Fruit fly (Drosophila melanogaster): ENCODE data around the gene Xe7.
A peak's percentile ranks its signal among the peaks of the same experiment; 100 is the strongest.

The Xe7 gene

dm6 chr3R:5636519-5637430 lies 32.4 kb downstream of the Xe7 start, which contains the start of the genes CG31548 and CG12170 (continued):
- TF ChIP-seq CG6163 (GFP tag; IDR thresholded peaks at IDR 0.05) (peak; percentile 47; the same call in 2 of the 3 replicates), Sox102F (GFP tag; optimal IDR thresholded peaks at IDR 0.05) (no peak), ss (GFP tag; optimal IDR thresholded peaks at IDR 0.05) (no peak), CG8632 (GFP tag; optimal IDR thresholded peaks at IDR 0.05) (no peak), CG10631 (GFP tag; optimal IDR thresholded peaks at IDR 0.05) (no peak)

dm6 chr3R:5635524-5635923 lies 33.6 kb downstream of the Xe7 start, which contains the start of gene CG31546:
TSS of gene CG31546 (minus strand) at chr3R:5635624.
- no peak for TF ChIP-seq esn (GFP tag; optimal IDR thresholded peaks at IDR 0.05)
- no peak for TF ChIP-seq cyc (GFP tag; optimal IDR thresholded peaks at IDR 0.05)
- TF ChIP-seq CG8319 (GFP tag; optimal IDR thresholded peaks at IDR 0.05): no peak
- no peak for TF ChIP-seq CG11762 (GFP tag; optimal IDR thresholded peaks at IDR 0.05; ENCODE audit: insufficient read depth)
- TF ChIP-seq CG6163 (GFP tag; IDR thresholded peaks at IDR 0.05): no peak
- TF ChIP-seq lz (GFP tag; optimal IDR thresholded peaks at IDR 0.05): no peak
- no peak for TF ChIP-seq CG16779 (tag; optimal IDR thresholded peaks at IDR 0.05)
- no peak for TF ChIP-seq ss (GFP tag; optimal IDR thresholded peaks at IDR 0.05)
- no peak for TF ChIP-seq CG10669 (GFP tag; optimal IDR thresholded peaks at IDR 0.05)
- no peak for TF ChIP-seq Met (GFP tag; optimal IDR thresholded peaks at IDR 0.05)
- TF ChIP-seq pdm3 (GFP tag; optimal IDR thresholded peaks at IDR 0.05): no peak
- TF ChIP-seq CG10631 (GFP tag; optimal IDR thresholded peaks at IDR 0.05): no peak
- TF ChIP-seq CG4318 (GFP tag; optimal IDR thresholded peaks at IDR 0.05): no peak

dm6 chr3R:5633437-5633836 lies 35.7 kb downstream of the Xe7 start, which contains the start of gene CG12171:
TSS of gene CG12171 (plus strand) at chr3R:5633627.
- TF ChIP-seq CG8319 (GFP tag; optimal IDR thresholded peaks at IDR 0.05): no peak
- peak; percentile 8 for TF ChIP-seq esn (GFP tag; optimal IDR thresholded peaks at IDR 0.05)
- no peak for TF ChIP-seq net (GFP tag; optimal IDR thresholded peaks at IDR 0.05)
- no peak for TF ChIP-seq Sox102F (GFP tag; optimal IDR thresholded peaks at IDR 0.05)
- no peak for TF ChIP-seq CG6808 (GFP tag; optimal IDR thresholded peaks at IDR 0.05)
- TF ChIP-seq svp (GFP tag): peak; percentile 98
- TF ChIP-seq Hr39 (GFP tag; optimal IDR thresholded peaks at IDR 0.05): no peak
- TF ChIP-seq achi (GFP tag; optimal IDR thresholded peaks at IDR 0.05): no peak
- no peak for TF ChIP-seq Hr38 (GFP tag; optimal IDR thresholded peaks at IDR 0.05)
- TF ChIP-seq Sox15 (GFP tag; optimal IDR thresholded peaks at IDR 0.05): no peak

dm6 chr3R:5632182-5632581 lies 37.0 kb downstream of the Xe7 start, which contains the start of gene CG31549:
TSS of gene CG31549 (plus strand) at chr3R:5632192.
- TF ChIP-seq cyc (GFP tag; optimal IDR thresholded peaks at IDR 0.05): no peak

dm6 chr3R:5627552-5627951 lies 41.6 kb downstream of the Xe7 start, which contains the start of gene CG31551:
TSS of gene CG31551 (plus strand) at chr3R:5627852.
- no peak for TF ChIP-seq Gug (GFP tag; IDR thresholded peaks at IDR 0.05)
- no peak for TF ChIP-seq CG3032 (tag; optimal IDR thresholded peaks at IDR 0.05)
- TF ChIP-seq pdm3 (GFP tag; optimal IDR thresholded peaks at IDR 0.05): no peak
- no peak for TF ChIP-seq CG9139 (GFP tag; optimal IDR thresholded peaks at IDR 0.05)
- TF ChIP-seq dsx (GFP tag; optimal IDR thresholded peaks at IDR 0.05; ENCODE audit: poor library complexity, severe bottlenecking): no peak
- TF ChIP-seq Smox (GFP tag; optimal IDR thresholded peaks at IDR 0.05): no peak
- TF ChIP-seq CG6854 (GFP tag; optimal IDR thresholded peaks at IDR 0.05): no peak
- TF ChIP-seq Hr39 (GFP tag; optimal IDR thresholded peaks at IDR 0.05): no peak
- TF ChIP-seq OdsH (GFP tag; optimal IDR thresholded peaks at IDR 0.05): no peak
- TF ChIP-seq Sox102F (GFP tag; optimal IDR thresholded peaks at IDR 0.05): no peak
- no peak for TF ChIP-seq CG10631 (GFP tag; optimal IDR thresholded peaks at IDR 0.05)
- no peak for TF ChIP-seq CG7368 (GFP tag; optimal IDR thresholded peaks at IDR 0.05)
- no peak for TF ChIP-seq CG32006 (GFP tag; optimal IDR thresholded peaks at IDR 0.05)
- TF ChIP-seq Sox14 (GFP tag; optimal IDR thresholded peaks at IDR 0.05): no peak
- TF ChIP-seq eg (GFP tag; IDR thresholded peaks at IDR 0.05): no peak
- TF ChIP-seq CG1621 (tag; optimal IDR thresholded peaks at IDR 0.05): no peak
- no peak for TF ChIP-seq CG4318 (GFP tag; optimal IDR thresholded peaks at IDR 0.05)
